Fruit fly (Drosophila melanogaster): ENCODE results near the gene CG5758.

CG5758 gene

dm6 chr2L:18141471-18142345, 21.9 kb downstream of the CG5758 start:
- TF ChIP-seq Pif1B (GFP tag; optimal IDR thresholded peaks at IDR 0.05) (peak; percentile 50), CG10348 (GFP tag; IDR thresholded peaks at IDR 0.05) (no peak), CG17806 (tag; optimal IDR thresholded peaks at IDR 0.05) (peak; percentile 50), CG14655 (GFP tag; optimal IDR thresholded peaks at IDR 0.05) (no peak), D1 (tag; optimal IDR thresholded peaks at IDR 0.05) (peak; percentile 21), CG8301 (tag; optimal IDR thresholded peaks at IDR 0.05) (peak; percentile 76), Pif1A (GFP tag; optimal IDR thresholded peaks at IDR 0.05) (peak; percentile 71), Ets98B (GFP tag; IDR thresholded peaks at IDR 0.05) (peak; percentile 79), CG8159 (tag; optimal IDR thresholded peaks at IDR 0.05) (peak; percentile 62), EcR (GFP tag; optimal IDR thresholded peaks at IDR 0.05) (peak; percentile 42), CG9948 (tag; optimal IDR thresholded peaks at IDR 0.05) (peak; percentile 48), CG15710 (tag; optimal IDR thresholded peaks at IDR 0.05) (peak; percentile 45), CG34367 (tag; optimal IDR thresholded peaks at IDR 0.05) (peak; percentile 30), gl (tag; optimal IDR thresholded peaks at IDR 0.05) (peak; percentile 20), CG32121 (GFP tag; IDR thresholded peaks at IDR 0.05) (peak; percentile 77), Snoo (tag; optimal IDR thresholded peaks at IDR 0.05) (peak; percentile 57), CG4496 (GFP tag; IDR thresholded peaks at IDR 0.05) (peak; percentile 77), CG13204 (GFP tag; optimal IDR thresholded peaks at IDR 0.05) (peak; percentile 93), CG12605 (GFP tag; IDR thresholded peaks at IDR 0.05) (peak; percentile 62; the same call in 1 of the 2 replicates), rn (GFP tag; IDR thresholded peaks at IDR 0.05) (peak; percentile 46), fd96Ca (GFP tag; IDR thresholded peaks at IDR 0.05) (peak; percentile 70; the same call in 2 of the 3 replicates)

- TF ChIP-seq fd96Ca (GFP tag; IDR thresholded peaks at IDR 0.05), result no peak
- no peak for TF ChIP-seq Ets98B (GFP tag; IDR thresholded peaks at IDR 0.05)
- TF ChIP-seq CG8301 (tag; optimal IDR thresholded peaks at IDR 0.05), result no peak
- no peak for TF ChIP-seq Snoo (tag; optimal IDR thresholded peaks at IDR 0.05)
- TF ChIP-seq CG8159 (tag; optimal IDR thresholded peaks at IDR 0.05), result no peak
- no peak for TF ChIP-seq Pif1B (GFP tag; optimal IDR thresholded peaks at IDR 0.05)
- TF ChIP-seq gl (tag; optimal IDR thresholded peaks at IDR 0.05), result no peak
- TF ChIP-seq CG14655 (GFP tag; optimal IDR thresholded peaks at IDR 0.05), result no peak
Measured at dm6 chr2L:18143176-18143575, 23.4 kb downstream of the CG5758 start.

dm6 chr2L:18144268-18144834, 24.6 kb downstream of the CG5758 start:
- TF ChIP-seq CG10348 (GFP tag; IDR thresholded peaks at IDR 0.05), result no peak
- TF ChIP-seq CG14655 (GFP tag; optimal IDR thresholded peaks at IDR 0.05), result no peak
- TF ChIP-seq Ets98B (GFP tag; IDR thresholded peaks at IDR 0.05), result no peak
- no peak for TF ChIP-seq CG4496 (GFP tag; IDR thresholded peaks at IDR 0.05)
- TF ChIP-seq CG34367 (tag; optimal IDR thresholded peaks at IDR 0.05), result no peak
- TF ChIP-seq gl (tag; optimal IDR thresholded peaks at IDR 0.05), result no peak
- no peak for TF ChIP-seq CG8159 (tag; optimal IDR thresholded peaks at IDR 0.05)
- TF ChIP-seq CG9948 (tag; optimal IDR thresholded peaks at IDR 0.05), result no peak
- no peak for TF ChIP-seq CG32121 (GFP tag; IDR thresholded peaks at IDR 0.05)
- TF ChIP-seq CG15710 (tag; optimal IDR thresholded peaks at IDR 0.05), result no peak
- TF ChIP-seq Pif1B (GFP tag; optimal IDR thresholded peaks at IDR 0.05), result no peak
- no peak for TF ChIP-seq CG12605 (GFP tag; IDR thresholded peaks at IDR 0.05)

- TF ChIP-seq Ets98B (GFP tag; IDR thresholded peaks at IDR 0.05) (peak; percentile 78), CG9948 (tag; optimal IDR thresholded peaks at IDR 0.05) (peak; percentile 87), Pif1B (GFP tag; optimal IDR thresholded peaks at IDR 0.05) (peak; percentile 90), gl (tag; optimal IDR thresholded peaks at IDR 0.05) (peak; percentile 74), D1 (tag; optimal IDR thresholded peaks at IDR 0.05) (peak; percentile 62), CG14655 (GFP tag; optimal IDR thresholded peaks at IDR 0.05) (peak; percentile 79), CG17806 (tag; optimal IDR thresholded peaks at IDR 0.05) (peak; percentile 88), CG12605 (GFP tag; IDR thresholded peaks at IDR 0.05) (peak; percentile 87), EcR (GFP tag; optimal IDR thresholded peaks at IDR 0.05) (peak; percentile 66), CG10348 (GFP tag; IDR thresholded peaks at IDR 0.05) (no peak), rn (GFP tag; IDR thresholded peaks at IDR 0.05) (peak; percentile 73), CG13204 (GFP tag; optimal IDR thresholded peaks at IDR 0.05) (peak; percentile 79), CG32121 (GFP tag; IDR thresholded peaks at IDR 0.05) (peak; percentile 78), CG4496 (GFP tag; IDR thresholded peaks at IDR 0.05) (peak; percentile 93), Pif1A (GFP tag; optimal IDR thresholded peaks at IDR 0.05) (peak; percentile 93), CG34367 (tag; optimal IDR thresholded peaks at IDR 0.05) (peak; percentile 88), fd96Ca (GFP tag; IDR thresholded peaks at IDR 0.05) (peak; percentile 90), CG8159 (tag; optimal IDR thresholded peaks at IDR 0.05) (peak; percentile 92), CG15710 (tag; optimal IDR thresholded peaks at IDR 0.05) (peak; percentile 93), Snoo (tag; optimal IDR thresholded peaks at IDR 0.05) (peak; percentile 93), CG8301 (tag; optimal IDR thresholded peaks at IDR 0.05) (peak; percentile 70)
Measured at dm6 chr2L:18145253-18145652, 25.5 kb downstream of the CG5758 start.

- TF ChIP-seq Pif1A (GFP tag; optimal IDR thresholded peaks at IDR 0.05) (no peak), CG12605 (GFP tag; IDR thresholded peaks at IDR 0.05) (no peak), rn (GFP tag; IDR thresholded peaks at IDR 0.05) (no peak), CG8301 (tag; optimal IDR thresholded peaks at IDR 0.05) (no peak), CG34367 (tag; optimal IDR thresholded peaks at IDR 0.05) (no peak), Ets98B (GFP tag; IDR thresholded peaks at IDR 0.05) (no peak), CG13204 (GFP tag; optimal IDR thresholded peaks at IDR 0.05) (no peak), D1 (tag; optimal IDR thresholded peaks at IDR 0.05) (no peak), CG8159 (tag; optimal IDR thresholded peaks at IDR 0.05) (no peak), CG17806 (tag; optimal IDR thresholded peaks at IDR 0.05) (no peak), CG10348 (GFP tag; IDR thresholded peaks at IDR 0.05) (no peak), gl (tag; optimal IDR thresholded peaks at IDR 0.05) (no peak), CG15710 (tag; optimal IDR thresholded peaks at IDR 0.05) (no peak)
Measured at dm6 chr2L:18145826-18146225, 26.0 kb downstream of the CG5758 start.

Measured in whole organism, pupa.